Fruit fly (Drosophila melanogaster): ENCODE results near the gene CG32052.
A peak's percentile ranks its signal among the peaks of the same experiment; 100 is the strongest.

The CG32052 gene

DNA sequence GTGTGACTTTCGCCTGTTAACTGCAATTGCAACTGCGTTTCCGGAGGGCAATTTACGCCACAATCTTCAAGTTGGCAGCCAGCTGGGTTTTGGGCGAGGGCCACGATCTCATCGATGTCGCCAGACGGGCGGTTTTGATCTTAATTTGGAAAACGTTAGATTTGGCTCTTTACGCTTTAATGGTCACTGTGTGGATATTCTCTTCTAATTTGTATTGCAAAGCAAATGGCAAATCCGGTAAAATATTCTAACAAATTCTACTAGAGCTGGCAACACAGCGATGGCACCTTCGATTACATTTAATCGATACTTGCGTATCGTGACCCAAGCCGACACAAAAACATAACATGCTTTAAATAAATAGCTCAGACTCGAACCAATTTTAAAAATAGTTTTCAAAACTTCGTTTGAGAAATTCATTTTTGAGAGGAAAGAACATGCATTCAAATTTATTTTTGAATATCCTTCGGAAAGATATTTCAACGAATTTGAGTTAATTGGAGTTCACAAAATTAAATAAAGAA, 49.7 kb downstream of the CG32052 start, which contains the start of gene I-2:
Gene I-2 (minus strand): TSS at position 282 of the 524 bp plus-strand sequence.
- TF ChIP-seq cnc (optimal IDR thresholded peaks at IDR 0.05) = no peak
- peak; percentile 36 for TF ChIP-seq CG11617 (GFP tag; optimal IDR thresholded peaks at IDR 0.05)

DNA sequence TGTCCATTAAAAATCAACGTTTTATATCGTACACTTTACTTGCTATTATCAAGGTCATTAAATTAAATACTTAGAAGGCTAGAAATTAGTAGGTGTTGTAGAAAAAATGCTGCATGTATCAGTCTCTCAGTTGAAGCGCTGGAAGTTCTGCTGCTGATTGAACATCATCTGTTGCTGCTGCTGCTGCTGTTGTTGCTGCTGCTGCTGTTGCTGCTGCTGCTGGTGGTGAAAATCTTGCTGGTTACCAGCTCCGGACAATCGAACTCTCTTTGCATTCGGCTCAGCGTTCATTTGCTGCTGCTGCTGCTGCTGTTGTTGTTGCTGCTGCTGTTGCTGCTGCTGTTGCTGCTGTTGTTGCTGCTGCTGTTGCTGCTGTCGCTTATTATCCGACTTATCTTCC, 50.2 kb downstream of the CG32052 start:
- TF ChIP-seq CG14711 (tag; optimal IDR thresholded peaks at IDR 0.05) (no peak), CG7045 (GFP tag; optimal IDR thresholded peaks at IDR 0.05) (no peak), CG7101 (tag; optimal IDR thresholded peaks at IDR 0.05) (no peak), Crg-1 (GFP tag; optimal IDR thresholded peaks at IDR 0.05) (no peak), pad (GFP tag; optimal IDR thresholded peaks at IDR 0.05) (no peak), toe (GFP tag; optimal IDR thresholded peaks at IDR 0.05) (no peak), CG12768 (GFP tag; optimal IDR thresholded peaks at IDR 0.05) (no peak), CG33017 (tag; optimal IDR thresholded peaks at IDR 0.05) (no peak)

DNA sequence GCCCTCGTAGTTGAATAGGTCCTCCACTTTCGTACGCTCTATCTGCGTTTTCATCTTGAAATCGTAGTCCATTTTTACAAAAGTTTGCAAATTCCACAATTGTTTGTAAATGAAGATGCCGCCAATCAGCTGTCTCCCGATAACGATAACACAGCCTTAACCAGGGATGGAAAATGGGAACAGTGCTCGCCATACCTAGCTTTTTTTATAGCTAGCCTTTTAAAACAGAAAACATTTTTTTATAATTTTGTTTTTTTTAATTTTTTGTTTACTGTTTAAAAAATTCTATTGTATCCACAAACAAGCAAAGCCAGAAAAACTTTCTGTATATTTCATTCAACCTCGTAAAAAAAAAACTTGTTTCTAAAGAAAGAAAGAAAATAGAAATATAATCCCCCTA, 51.7 kb downstream of the CG32052 start, which contains the start of gene Cdk8:
Gene Cdk8 (minus strand): TSS at position 137 of the 400 bp plus-strand sequence.
- TF ChIP-seq toe (GFP tag; optimal IDR thresholded peaks at IDR 0.05) (no peak), Mnt (GFP tag; optimal IDR thresholded peaks at IDR 0.05) (peak; percentile 8), pad (GFP tag; optimal IDR thresholded peaks at IDR 0.05) (no peak), CG33017 (tag; optimal IDR thresholded peaks at IDR 0.05) (peak; percentile 5), tj (GFP tag; optimal IDR thresholded peaks at IDR 0.05) (no peak), CG7101 (tag; optimal IDR thresholded peaks at IDR 0.05) (peak; percentile 0), CG1620 (GFP tag; optimal IDR thresholded peaks at IDR 0.05) (no peak), CG14711 (tag; optimal IDR thresholded peaks at IDR 0.05) (peak; percentile 42), bab1 (GFP tag; optimal IDR thresholded peaks at IDR 0.05) (peak; percentile 24), kay (GFP tag; ENCODE audit: borderline replicate concordance) (peak; percentile 7), CG11617 (GFP tag; optimal IDR thresholded peaks at IDR 0.05) (no peak), Hr96 (GFP tag; optimal IDR thresholded peaks at IDR 0.05) (no peak), Clk (GFP tag; optimal IDR thresholded peaks at IDR 0.05) (no peak), CG5204 (GFP tag; optimal IDR thresholded peaks at IDR 0.05) (no peak), CG12768 (GFP tag; optimal IDR thresholded peaks at IDR 0.05) (no peak)

DNA sequence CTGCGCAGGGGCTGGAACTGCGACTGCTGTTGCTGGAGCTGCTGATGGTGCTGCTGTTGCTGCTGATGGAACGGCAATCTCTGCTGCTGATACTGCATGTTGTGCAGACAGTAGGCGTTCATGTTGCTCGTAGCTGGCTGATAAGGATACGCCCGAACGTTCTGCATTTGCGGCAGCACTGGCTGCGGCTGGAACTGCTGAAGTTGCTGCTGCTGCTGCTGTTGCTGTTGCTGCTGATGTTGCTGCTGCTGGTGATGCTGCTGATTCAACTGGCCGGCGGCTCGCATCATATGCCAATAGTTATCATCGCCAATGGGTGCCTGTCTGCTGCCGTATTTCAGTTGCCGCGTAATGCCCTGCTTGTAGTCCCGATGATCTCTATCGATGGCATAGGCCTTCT, 53.9 kb downstream of the CG32052 start:
- TF ChIP-seq cnc (optimal IDR thresholded peaks at IDR 0.05) = no peak
- TF ChIP-seq bab1 (GFP tag; optimal IDR thresholded peaks at IDR 0.05) = no peak
- no peak for TF ChIP-seq CG1620 (GFP tag; optimal IDR thresholded peaks at IDR 0.05)
- no peak for TF ChIP-seq toe (GFP tag; optimal IDR thresholded peaks at IDR 0.05)

DNA sequence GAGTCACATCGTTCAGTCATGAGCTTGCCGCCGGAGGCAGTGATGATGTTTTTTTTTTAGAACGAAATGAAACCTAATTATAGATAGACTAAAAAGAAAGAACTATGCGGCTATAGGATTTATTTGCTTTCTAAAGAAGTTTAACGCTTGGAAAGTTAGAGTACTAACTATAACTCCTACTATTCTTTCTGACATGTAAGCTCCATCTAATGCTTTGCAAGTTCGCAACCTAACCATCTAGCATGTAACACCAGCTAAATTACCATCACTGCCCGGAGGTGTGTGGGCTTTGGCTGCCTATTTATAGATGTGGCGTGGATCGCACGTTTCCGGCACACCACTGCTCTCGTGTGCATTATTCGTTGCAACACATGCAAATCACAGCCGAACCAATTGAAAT, 55.2 kb downstream of the CG32052 start:
- no peak for TF ChIP-seq pad (GFP tag; optimal IDR thresholded peaks at IDR 0.05)
- no peak for TF ChIP-seq CG11617 (GFP tag; optimal IDR thresholded peaks at IDR 0.05)
- TF ChIP-seq Crg-1 (GFP tag; optimal IDR thresholded peaks at IDR 0.05) = no peak
- TF ChIP-seq CG1620 (GFP tag; optimal IDR thresholded peaks at IDR 0.05) = no peak
- no peak for TF ChIP-seq bab1 (GFP tag; optimal IDR thresholded peaks at IDR 0.05)
- no peak for TF ChIP-seq CG33017 (tag; optimal IDR thresholded peaks at IDR 0.05)
- TF ChIP-seq toe (GFP tag; optimal IDR thresholded peaks at IDR 0.05) = no peak
- TF ChIP-seq tj (GFP tag; optimal IDR thresholded peaks at IDR 0.05) = no peak
- TF ChIP-seq CG5204 (GFP tag; optimal IDR thresholded peaks at IDR 0.05) = no peak
- no peak for TF ChIP-seq cic (GFP tag; optimal IDR thresholded peaks at IDR 0.05)
- no peak for TF ChIP-seq kay (GFP tag; ENCODE audit: borderline replicate concordance)
- TF ChIP-seq Mnt (GFP tag; optimal IDR thresholded peaks at IDR 0.05) = no peak
- TF ChIP-seq CG7045 (GFP tag; optimal IDR thresholded peaks at IDR 0.05) = no peak
- TF ChIP-seq CG12768 (GFP tag; optimal IDR thresholded peaks at IDR 0.05) = no peak
- TF ChIP-seq ovo (GFP tag; optimal IDR thresholded peaks at IDR 0.05) = no peak
- no peak for TF ChIP-seq cnc (optimal IDR thresholded peaks at IDR 0.05)

DNA sequence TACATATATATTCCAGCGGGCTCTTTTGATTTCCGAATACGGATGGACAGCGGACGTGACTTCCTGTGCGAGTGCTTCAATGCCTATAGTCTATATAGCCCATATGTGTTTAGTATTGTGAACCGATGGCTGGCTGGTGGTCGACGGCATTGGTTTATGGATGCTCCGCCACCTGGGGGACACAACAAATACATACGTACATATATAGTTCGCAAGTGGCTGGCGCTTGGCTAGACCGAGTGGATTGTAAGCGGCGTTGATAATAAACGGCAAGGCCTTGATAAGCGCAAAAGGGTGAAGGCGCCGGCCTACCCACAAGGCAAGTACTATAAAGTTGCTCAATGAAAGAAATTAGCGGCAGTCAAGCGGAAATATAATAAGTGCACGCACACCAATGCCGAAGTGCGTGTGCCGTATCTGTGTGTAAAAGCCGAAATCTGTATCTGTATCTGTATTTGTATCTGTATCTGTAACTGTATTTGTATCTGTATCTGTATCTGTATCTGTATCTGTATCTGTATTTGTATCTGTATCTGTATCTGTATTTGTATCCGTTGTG, 59.2 kb downstream of the CG32052 start:
- no peak for TF ChIP-seq pad (GFP tag; optimal IDR thresholded peaks at IDR 0.05)
- peak; percentile 84 for TF ChIP-seq cic (GFP tag; optimal IDR thresholded peaks at IDR 0.05)

DNA sequence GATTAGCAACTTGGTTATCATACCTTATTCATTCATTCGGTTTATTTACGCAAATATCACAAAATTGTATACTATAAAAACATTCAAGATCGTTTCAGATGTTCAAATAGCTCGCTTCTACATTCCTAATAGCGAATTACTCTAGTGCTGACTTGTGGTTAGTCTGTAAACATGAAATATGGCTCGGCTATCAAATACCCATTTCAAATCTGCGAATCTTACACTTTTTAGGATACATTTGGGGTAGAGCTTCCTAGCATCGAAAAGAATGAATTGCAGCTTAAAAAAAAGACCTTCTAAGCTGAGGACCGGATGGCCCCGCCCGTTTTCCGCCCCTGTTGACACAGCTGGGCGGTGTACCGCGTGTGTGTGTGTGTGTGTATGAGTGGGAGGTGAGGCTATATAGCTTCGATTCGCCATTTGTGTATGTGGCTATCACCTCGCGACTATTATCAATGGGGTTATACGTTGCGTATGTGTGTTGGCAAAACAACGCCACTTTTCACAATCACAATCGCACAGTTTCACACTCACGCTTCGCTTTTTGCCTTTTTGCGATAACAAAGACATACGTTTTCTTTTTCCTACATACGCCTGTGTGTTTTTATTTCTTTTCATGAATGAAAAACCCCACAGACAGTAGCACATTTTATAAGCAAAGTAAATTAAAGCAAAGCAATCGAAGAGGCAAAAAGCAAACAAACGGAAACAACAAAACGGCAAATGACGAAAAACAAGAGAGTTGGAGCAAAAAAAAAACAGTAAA, 59.9 kb downstream of the CG32052 start:
- TF ChIP-seq Mnt (GFP tag; optimal IDR thresholded peaks at IDR 0.05) = peak; percentile 36
- no peak for TF ChIP-seq Hr96 (GFP tag; optimal IDR thresholded peaks at IDR 0.05)
- peak; percentile 99 for TF ChIP-seq cic (GFP tag; optimal IDR thresholded peaks at IDR 0.05)
- no peak for TF ChIP-seq pad (GFP tag; optimal IDR thresholded peaks at IDR 0.05)
